Fruit fly (Drosophila melanogaster): ENCODE results near the gene Acbp5.

DNA sequence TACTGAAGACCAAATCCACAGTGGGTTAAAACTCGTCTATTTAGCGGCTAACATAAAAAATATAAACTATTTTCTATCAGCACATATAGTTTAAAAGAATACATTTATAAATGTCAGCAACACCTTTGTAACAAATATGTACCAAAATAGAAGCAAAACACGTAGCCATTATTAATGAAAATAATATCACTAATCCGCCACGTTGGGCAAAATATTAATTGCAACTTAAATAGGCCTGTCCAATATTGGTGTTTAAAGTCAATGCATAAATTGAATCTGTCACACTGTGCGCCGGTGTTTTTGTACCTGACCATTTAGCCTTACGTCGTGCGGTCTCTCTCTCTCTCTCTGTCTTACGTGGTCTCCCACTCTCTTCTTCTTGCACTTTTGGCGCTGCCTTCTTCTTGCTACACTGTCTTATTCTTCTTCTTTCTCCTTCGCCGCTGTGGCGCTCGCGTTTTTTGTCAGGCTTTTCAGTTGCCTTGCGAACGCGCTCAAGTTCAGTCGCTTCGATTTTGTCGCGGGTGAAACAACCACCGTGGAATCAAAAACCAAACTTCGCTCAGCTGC, 22.3 kb downstream of the Acbp5 start:
- TF ChIP-seq NK7.1 (GFP tag; optimal IDR thresholded peaks at IDR 0.05) (peak; percentile 91), CG18619 (GFP tag; optimal IDR thresholded peaks at IDR 0.05) (peak; percentile 99), CG6683 (GFP tag; optimal IDR thresholded peaks at IDR 0.05) (peak; percentile 94), Hmx (GFP tag; optimal IDR thresholded peaks at IDR 0.05) (peak; percentile 86), CG18476 (GFP tag; optimal IDR thresholded peaks at IDR 0.05) (peak; percentile 97)

All from whole organism, embryonic.